Fruit fly (Drosophila melanogaster): ENCODE measurements around the gene CG13358.

DNA sequence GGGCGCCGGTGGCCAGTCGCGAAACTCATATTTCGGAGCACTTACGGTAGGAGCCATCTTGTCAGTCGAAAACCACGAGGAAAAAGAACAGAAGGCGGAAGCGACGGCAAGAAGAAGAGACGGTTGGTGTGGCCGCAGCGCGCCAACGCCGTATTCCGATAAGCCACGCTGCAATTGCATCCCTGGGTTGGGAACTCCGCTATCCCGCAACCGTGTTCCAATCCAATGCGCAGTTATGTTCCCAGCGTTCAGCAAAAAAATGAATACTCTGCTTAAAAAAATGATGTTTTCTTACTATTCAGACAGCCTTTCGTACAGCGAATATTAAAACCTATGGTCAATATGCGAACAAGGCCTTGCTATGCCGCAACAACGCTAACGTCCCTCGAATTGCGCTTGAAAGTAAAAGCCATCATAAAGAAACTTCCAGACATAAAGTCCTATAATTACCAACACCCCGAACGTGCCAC lies 39.6 kb downstream of the CG13358 start, which contains the start of gene RpL22:
- TF ChIP-seq CG6254 (GFP tag; optimal IDR thresholded peaks at IDR 0.05) = peak; percentile 79
- peak; percentile 70 for TF ChIP-seq CG7556 (GFP tag; optimal IDR thresholded peaks at IDR 0.05)
- peak; percentile 87 for TF ChIP-seq B-H2 (GFP tag; optimal IDR thresholded peaks at IDR 0.05)
- TF ChIP-seq Atf6 (GFP tag; IDR thresholded peaks at IDR 0.05) = peak; percentile 82
- peak; percentile 98 for TF ChIP-seq sens (GFP tag)
- no peak for TF ChIP-seq lbe (GFP tag; optimal IDR thresholded peaks at IDR 0.05)
- no peak for TF ChIP-seq hb (GFP tag; IDR thresholded peaks at IDR 0.05; ENCODE audit: partially characterized antibody)
- TF ChIP-seq Fer3 (tag; optimal IDR thresholded peaks at IDR 0.05) = peak; percentile 82
- TF ChIP-seq C15 (GFP tag; IDR thresholded peaks at IDR 0.05) = peak; percentile 73; the same call in 1 of the 3 replicates
- TF ChIP-seq disco-r (GFP tag; optimal IDR thresholded peaks at IDR 0.05) = peak; percentile 85
- peak in 1 of 3 experiments; percentile 59 for TF ChIP-seq lola (GFP tag; optimal IDR thresholded peaks at IDR 0.05)
- TF ChIP-seq CG3163 (GFP tag; optimal IDR thresholded peaks at IDR 0.05) = peak; percentile 84
- peak; percentile 69 for TF ChIP-seq H2.0 (GFP tag; IDR thresholded peaks at IDR 0.05)

All from whole organism, embryonic.